Worm (Caenorhabditis elegans) whole organism, L3 larva: ENCODE results near the gene tag-196.
"Not testable (repeated sequence)": the region's sequence is repeated elsewhere in the genome, so short reads cannot be mapped to it uniquely, and the experiment has no call there.

ENCODE experiments used
- R02D3.7 ChIP-seq: fragments of 150-350 bp; optimal IDR thresholded peaks from 2 replicates; lab custom pipeline; 2014; ENCODE audit warnings: missing biosample characterization, missing genetic modification characterization
- aly-2 ChIP-seq: fragments of 150-350 bp; optimal IDR thresholded peaks from 2 replicates; lab custom pipeline; 2014; ENCODE audit warnings: missing biosample characterization, missing genetic modification characterization
- ama-1 ChIP-seq: fragments of 150-350 bp; optimal IDR thresholded peaks from 2 replicates; lab custom pipeline; 2018
- daf-12 ChIP-seq: fragments of 150-350 bp; optimal IDR thresholded peaks from 2 replicates; lab custom pipeline; 2014; ENCODE audit warnings: missing biosample characterization, missing genetic modification reagents, missing genetic modification characterization
- elt-1 ChIP-seq: fragments of 150-350 bp; optimal IDR thresholded peaks from 2 replicates; lab custom pipeline; 2014; ENCODE audit warnings: missing biosample characterization, missing genetic modification characterization
- elt-2 ChIP-seq: sonication (generic microtip); optimal IDR thresholded peaks from 2 replicates; lab custom pipeline; 2016; ENCODE audit warnings: missing genetic modification reagents, mild to moderate bottlenecking, missing genetic modification characterization, missing compliant biosample characterization
- elt-3 ChIP-seq, 3 experiments: fragments of 150-350 bp in 1 of 3; sonication (generic microtip) in 2 of 3; optimal IDR thresholded peaks; 2 replicates in 2 of 3; 4 replicates in 1 of 3; lab custom pipeline; 2014 to 2017; ENCODE audit warnings: missing biosample characterization in 3 of 3, missing genetic modification characterization in 3 of 3
- eor-1 ChIP-seq, 2 experiments: fragments of 150-350 bp; optimal IDR thresholded peaks; 2 replicates each; lab custom pipeline; 2014 to 2018; ENCODE audit warnings: missing biosample characterization in 2 of 2, missing genetic modification characterization in 2 of 2
- fkh-10 ChIP-seq: sonication (generic microtip); optimal IDR thresholded peaks from 2 replicates; lab custom pipeline; 2017; ENCODE audit warnings: missing biosample characterization, missing genetic modification reagents, missing genetic modification characterization
- fkh-2 ChIP-seq: fragments of 150-350 bp; optimal IDR thresholded peaks from 2 replicates; lab custom pipeline; 2014; ENCODE audit warnings: missing biosample characterization, missing genetic modification reagents, missing genetic modification characterization
- fos-1 ChIP-seq: fragments of 150-350 bp; optimal IDR thresholded peaks from 2 replicates; lab custom pipeline; 2014; ENCODE audit warnings: missing biosample characterization, missing genetic modification characterization
- hmg-11 ChIP-seq: sonication (generic microtip); optimal IDR thresholded peaks from 2 replicates; lab custom pipeline; 2016; ENCODE audit warnings: missing genetic modification characterization, missing compliant biosample characterization
- jun-1 ChIP-seq: fragments of 150-350 bp; optimal IDR thresholded peaks from 2 replicates; lab custom pipeline; 2014; ENCODE audit warnings: missing biosample characterization, missing genetic modification reagents, missing genetic modification characterization
- lin-15B ChIP-seq: fragments of 150-350 bp; optimal IDR thresholded peaks from 2 replicates; lab custom pipeline; 2014; ENCODE audit warnings: missing biosample characterization, missing genetic modification characterization
- lsy-12 ChIP-seq: sonication (generic microtip); optimal IDR thresholded peaks from 2 replicates; lab custom pipeline; 2016; ENCODE audit warnings: mild to moderate bottlenecking, missing genetic modification characterization, missing compliant biosample characterization
- mdl-1 ChIP-seq: fragments of 150-350 bp; optimal IDR thresholded peaks from 2 replicates; lab custom pipeline; 2014; ENCODE audit warnings: missing biosample characterization, missing genetic modification characterization
- mml-1 ChIP-seq: fragments of 150-350 bp; sonication (generic microtip); optimal IDR thresholded peaks from 3 replicates; lab custom pipeline; 2014; ENCODE audit warnings: missing biosample characterization, missing genetic modification characterization
- nfya-1 ChIP-seq: sonication (generic microtip); optimal IDR thresholded peaks from 2 replicates; lab custom pipeline; 2017; ENCODE audit warnings: missing genetic modification characterization, mild to moderate bottlenecking, missing compliant biosample characterization, antibody characterized with exemption, moderate library complexity; ENCODE audit not compliant: insufficient read depth
- nhr-11 ChIP-seq: fragments of 150-350 bp; optimal IDR thresholded peaks from 2 replicates; lab custom pipeline; 2014; ENCODE audit warnings: missing biosample characterization, missing genetic modification characterization
- nhr-12 ChIP-seq: fragments of 150-350 bp; optimal IDR thresholded peaks from 2 replicates; lab custom pipeline; 2014; ENCODE audit warnings: missing biosample characterization, missing genetic modification characterization
- nhr-23 ChIP-seq: fragments of 150-350 bp; optimal IDR thresholded peaks from 2 replicates; lab custom pipeline; 2014; ENCODE audit warnings: missing biosample characterization, missing genetic modification reagents, missing genetic modification characterization
- nhr-237 ChIP-seq: fragments of 150-350 bp; optimal IDR thresholded peaks from 2 replicates; lab custom pipeline; 2014; ENCODE audit warnings: missing biosample characterization, missing genetic modification characterization
- nhr-76 ChIP-seq: fragments of 150-350 bp; sonication (generic microtip); optimal IDR thresholded peaks from 5 replicates; lab custom pipeline; 2014; ENCODE audit warnings: missing biosample characterization, missing genetic modification characterization
- pha-4 ChIP-seq: fragments of 150-350 bp; optimal IDR thresholded peaks from 2 replicates; lab custom pipeline; 2014; ENCODE audit warnings: missing biosample characterization, missing genetic modification reagents, missing genetic modification characterization
- pqm-1 ChIP-seq: fragments of 150-350 bp; optimal IDR thresholded peaks from 2 replicates; lab custom pipeline; 2017; ENCODE audit warnings: missing biosample characterization, missing genetic modification characterization, inconsistent platforms
- sea-2 ChIP-seq: fragments of 150-350 bp; sonication (generic microtip); optimal IDR thresholded peaks from 4 replicates; lab custom pipeline; 2014; ENCODE audit warnings: missing biosample characterization, missing genetic modification reagents, missing genetic modification characterization
- skn-1 ChIP-seq: fragments of 150-350 bp; optimal IDR thresholded peaks from 2 replicates; lab custom pipeline; 2014; ENCODE audit warnings: missing biosample characterization, missing genetic modification characterization
- snpc-4 ChIP-seq: fragments of 150-350 bp; optimal IDR thresholded peaks from 2 replicates; lab custom pipeline; 2014; ENCODE audit warnings: missing biosample characterization, missing genetic modification characterization
- tbx-2 ChIP-seq: sonication (generic microtip); optimal IDR thresholded peaks from 2 replicates; lab custom pipeline; 2016; ENCODE audit warnings: mild to moderate bottlenecking, missing genetic modification characterization, missing compliant biosample characterization
- unc-39 ChIP-seq: sonication (generic microtip); optimal IDR thresholded peaks from 4 replicates; lab custom pipeline; 2017; ENCODE audit warnings: missing biosample characterization, missing genetic modification characterization
- unc-62 ChIP-seq: fragments of 150-350 bp; sonication (generic microtip); optimal IDR thresholded peaks from 4 replicates; lab custom pipeline; 2014; ENCODE audit warnings: missing biosample characterization, missing genetic modification reagents, missing genetic modification characterization
- zag-1 ChIP-seq: fragments of 150-350 bp; optimal IDR thresholded peaks from 2 replicates; lab custom pipeline; 2014; ENCODE audit warnings: missing biosample characterization, missing genetic modification characterization
- ztf-11 ChIP-seq: fragments of 150-350 bp; optimal IDR thresholded peaks from 2 replicates; lab custom pipeline; 2014; ENCODE audit warnings: missing biosample characterization, missing genetic modification characterization
- ztf-4 ChIP-seq: fragments of 150-350 bp; optimal IDR thresholded peaks from 2 replicates; lab custom pipeline; 2014; ENCODE audit warnings: missing biosample characterization, missing genetic modification characterization

The tag-196 gene

ce11 chrV:8565075-8565474 lies 29.6 kb upstream of the tag-196 start, which contains the start of gene F25G6.8:
Gene F25G6.8, minus strand, starts transcription at chrV:8565175.
- TF ChIP-seq ztf-4 (tag; lab: Kevin White, UChicago) (no peak), mml-1 (tag; lab: Kevin White, UChicago) (no peak), sea-2 (GFP tag; lab: Kevin White, UChicago) (no peak), skn-1 (tag; lab: Kevin White, UChicago) (no peak), unc-62 (GFP tag; lab: Kevin White, UChicago) (no peak), pqm-1 (tag; lab: Kevin White, UChicago) (no peak), eor-1 (tag; optimal IDR thresholded peaks at IDR 0.05; lab: Kevin White, UChicago) (no peak), aly-2 (tag; lab: Kevin White, UChicago) (no peak), nhr-76 (tag; lab: Kevin White, UChicago) (no peak), ama-1 (lab: Kevin White, UChicago) (no peak), nhr-11 (no peak), elt-1 (no peak)

- TF ChIP-seq aly-2 (tag; lab: Kevin White, UChicago) (no peak), nhr-23 (tag; lab: Kevin White, UChicago) (no peak), mml-1 (tag; lab: Kevin White, UChicago) (no peak), zag-1 (tag; lab: Kevin White, UChicago) (no peak), pqm-1 (tag; lab: Kevin White, UChicago) (no peak), elt-1 (no peak)
Observed at ce11 chrV:8569172-8569571, 25.5 kb upstream of the tag-196 start.

- TF ChIP-seq lin-15B (tag; lab: Kevin White, UChicago) = peak; percentile 54
- no peak for TF ChIP-seq unc-39 (tag; lab: Kevin White, UChicago)
- TF ChIP-seq tbx-2 (tag; lab: Kevin White, UChicago) = peak; percentile 50
- peak; percentile 5 for TF ChIP-seq R02D3.7 (tag; lab: Kevin White, UChicago)
- peak; percentile 10 for TF ChIP-seq skn-1 (tag; lab: Kevin White, UChicago)
- no peak for TF ChIP-seq mdl-1 (tag; lab: Kevin White, UChicago)
- peak; percentile 68 for TF ChIP-seq hmg-11
- TF ChIP-seq nfya-1 (tag; lab: Kevin White, UChicago) = peak; percentile 68
- TF ChIP-seq snpc-4 (tag; lab: Kevin White, UChicago) = peak; percentile 64
- TF ChIP-seq pqm-1 (tag; lab: Kevin White, UChicago) = peak; percentile 26
- TF ChIP-seq elt-2 (tag; lab: Kevin White, UChicago) = peak; percentile 38
- TF ChIP-seq lsy-12 (tag; lab: Kevin White, UChicago) = peak; percentile 32
- TF ChIP-seq elt-3 (tag; optimal IDR thresholded peaks at IDR 0.05; lab: Kevin White, UChicago) = no peak
- TF ChIP-seq nhr-23 (tag; lab: Kevin White, UChicago) = peak; percentile 34
- TF ChIP-seq, all 47 proteins: peak for 11
Observed at ce11 chrV:8569841-8570361, 24.8 kb upstream of the tag-196 start, which contains the start of the genes F25G6.9 and symk-1. Gene F25G6.9, minus strand, starts transcription at chrV:8570000. Gene symk-1, plus strand, starts transcription at chrV:8570311.

- not testable (repeated sequence) for TF ChIP-seq ztf-4 (tag; lab: Kevin White, UChicago); jun-1 (tag; lab: Kevin White, UChicago); daf-12
Observed at ce11 chrV:8574762-8575161, 20.0 kb upstream of the tag-196 start, which contains the start of gene F25G6.1. Gene F25G6.1, plus strand, starts transcription at chrV:8575062.

- TF ChIP-seq nhr-11 (no peak), ztf-4 (tag; lab: Kevin White, UChicago) (no peak), nhr-76 (tag; lab: Kevin White, UChicago) (no peak), jun-1 (tag; lab: Kevin White, UChicago) (no peak), ztf-11 (tag; lab: Kevin White, UChicago) (no peak), mml-1 (tag; lab: Kevin White, UChicago) (no peak), fkh-10 (no peak), daf-12 (no peak), elt-3 (tag; optimal IDR thresholded peaks at IDR 0.05; lab: Kevin White, UChicago) (no peak), lin-15B (tag; lab: Kevin White, UChicago) (no peak), eor-1 (tag; optimal IDR thresholded peaks at IDR 0.05; lab: Kevin White, UChicago) (no peak), nhr-12 (tag; lab: Kevin White, UChicago) (no peak), nfya-1 (tag; lab: Kevin White, UChicago) (no peak), fos-1 (no peak), pha-4 (tag; lab: Kevin White, UChicago) (no peak), snpc-4 (tag; lab: Kevin White, UChicago) (no peak), fkh-2 (tag; lab: Kevin White, UChicago) (no peak), tbx-2 (tag; lab: Kevin White, UChicago) (no peak), nhr-237 (no peak), mdl-1 (tag; lab: Kevin White, UChicago) (no peak)
Observed at ce11 chrV:8580961-8581360, 13.8 kb upstream of the tag-196 start, which contains the start of gene C10B5.1. Gene C10B5.1, plus strand, starts transcription at chrV:8581261.
